Fruit fly (Drosophila melanogaster) whole organism, wandering third instar larva: ENCODE measurements around the gene CG3104.
A peak's percentile ranks its signal among the peaks of the same experiment; 100 is the strongest.

Source experiments
- Abd-B ChIP-seq: fragments of >200 bp; optimal IDR thresholded peaks from 2 replicates; lab custom pipeline; 2017; ENCODE audit warnings: missing biosample characterization, missing genetic modification characterization
- CG32264 ChIP-seq: fragments of 200-800 bp; sonication (Bioruptor generic); optimal IDR thresholded peaks from 2 replicates; lab custom pipeline; 2016; ENCODE audit warnings: missing biosample characterization, missing genetic modification characterization
- CrebA ChIP-seq: fragments of 200-800 bp; sonication (Bioruptor generic); optimal IDR thresholded peaks from 2 replicates; lab custom pipeline; 2016; ENCODE audit warnings: missing biosample characterization, mild to moderate bottlenecking, missing genetic modification characterization, borderline replicate concordance
- Dfd ChIP-seq: fragments of >200 bp; optimal IDR thresholded peaks from 2 replicates; lab custom pipeline; 2017; ENCODE audit warnings: missing biosample characterization, missing genetic modification characterization
- Dif ChIP-seq: fragments of 200-275, 200-300 bp; sonication (Bioruptor generic); optimal IDR thresholded peaks from 2 replicates; lab custom pipeline; 2018; ENCODE audit warnings: missing biosample characterization, missing genetic modification characterization; ENCODE audit not compliant: partially characterized antibody
- HLH106 ChIP-seq: fragments of 200-800 bp; optimal IDR thresholded peaks from 3 replicates; lab custom pipeline; 2019; ENCODE audit warnings: missing biosample characterization, mild to moderate bottlenecking, missing genetic modification characterization, moderate library complexity
- Hnf4 ChIP-seq: fragments of 200-800 bp; sonication (Bioruptor generic); optimal IDR thresholded peaks from 2 replicates; lab custom pipeline; 2016; ENCODE audit warnings: missing biosample characterization, mild to moderate bottlenecking, missing genetic modification characterization
- Hr83 ChIP-seq: fragments of 200-300 bp; sonication (Bioruptor generic); optimal IDR thresholded peaks from 2 replicates; lab custom pipeline; 2016; ENCODE audit warnings: missing biosample characterization, mild to moderate bottlenecking, missing genetic modification characterization, moderate library complexity; ENCODE audit not compliant: poor library complexity, severe bottlenecking
- Mio ChIP-seq: sonication (Bioruptor generic); optimal IDR thresholded peaks from 2 replicates; lab custom pipeline; 2016; ENCODE audit warnings: missing biosample characterization, missing genetic modification characterization
- Myc ChIP-seq: fragments of >200 bp; optimal IDR thresholded peaks from 2 replicates; lab custom pipeline; 2017
- N ChIP-seq: fragments of >200 bp; optimal IDR thresholded peaks from 2 replicates; lab custom pipeline; 2018; ENCODE audit warnings: missing biosample characterization, missing external identifiers, missing genetic modification characterization
- OdsH ChIP-seq: fragments of 200-800 bp; sonication (Bioruptor generic); optimal IDR thresholded peaks from 2 replicates; lab custom pipeline; 2016; ENCODE audit warnings: missing biosample characterization, mild to moderate bottlenecking, missing genetic modification characterization
- Rel ChIP-seq, 2 experiments: fragments of 200-800 bp; sonication (Bioruptor generic) in 1 of 2; optimal IDR thresholded peaks; 2 replicates in 1 of 2; 3 replicates in 1 of 2; lab custom pipeline; 2016 to 2019; ENCODE audit warnings: mild to moderate bottlenecking in 2 of 2, missing biosample characterization in 2 of 2, missing genetic modification characterization in 2 of 2, moderate library complexity in 1 of 2
- Sp1 ChIP-seq: fragments of 200-800 bp; sonication (Bioruptor generic); optimal IDR thresholded peaks from 3 replicates; lab custom pipeline; 2019; ENCODE audit warnings: missing biosample characterization, mild to moderate bottlenecking, missing genetic modification characterization, moderate library complexity
- Vsx2 ChIP-seq: fragments of 200-300, 225-300 bp; sonication (Bioruptor generic); optimal IDR thresholded peaks from 2 replicates; lab custom pipeline; 2018; ENCODE audit warnings: missing biosample characterization, missing genetic modification characterization; ENCODE audit not compliant: partially characterized antibody
- br ChIP-seq: fragments of 200-800 bp; sonication (Bioruptor generic); optimal IDR thresholded peaks from 2 replicates; lab custom pipeline; 2016; ENCODE audit warnings: missing biosample characterization, missing genetic modification characterization
- brk ChIP-seq: fragments of 200-800 bp; sonication (Bioruptor generic); optimal IDR thresholded peaks from 2 replicates; lab custom pipeline; 2016; ENCODE audit warnings: missing biosample characterization, mild to moderate bottlenecking, missing genetic modification characterization
- dl ChIP-seq, 2 experiments: fragments of 175-275, 200-275 bp in 1 of 2; fragments of 200-275 bp in 1 of 2; sonication (Bioruptor generic); optimal IDR thresholded peaks; lab custom pipeline; 2018; ENCODE audit warnings: mild to moderate bottlenecking in 2 of 2, missing biosample characterization in 2 of 2, missing genetic modification characterization in 2 of 2, moderate library complexity in 2 of 2; ENCODE audit not compliant: partially characterized antibody in 2 of 2, insufficient read depth in 1 of 2
- dmrt93B ChIP-seq: fragments of 200-800 bp; sonication (Bioruptor generic); optimal IDR thresholded peaks from 2 replicates; lab custom pipeline; 2018; ENCODE audit warnings: missing biosample characterization, mild to moderate bottlenecking, missing genetic modification characterization
- dsf ChIP-seq: sonication (Bioruptor generic); optimal IDR thresholded peaks from 2 replicates; lab custom pipeline; 2016; ENCODE audit warnings: missing biosample characterization, missing genetic modification characterization, borderline replicate concordance
- ey ChIP-seq: fragments of 200-800 bp; sonication (Bioruptor generic); optimal IDR thresholded peaks from 2 replicates; lab custom pipeline; 2016; ENCODE audit warnings: missing biosample characterization, missing genetic modification characterization
- foxo ChIP-seq, 2 experiments: fragments of 200-800 bp; sonication (Bioruptor generic); optimal IDR thresholded peaks; 2 replicates in 1 of 2; 3 replicates in 1 of 2; lab custom pipeline; 2016 to 2017; ENCODE audit warnings: missing biosample characterization in 2 of 2, missing genetic modification characterization in 2 of 2
- fru ChIP-seq: fragments of 200-800 bp; sonication (Bioruptor generic); optimal IDR thresholded peaks from 3 replicates; lab custom pipeline; 2016; ENCODE audit warnings: missing biosample characterization, mild to moderate bottlenecking, missing genetic modification characterization
- h ChIP-seq: fragments of 200-800 bp; sonication (Bioruptor generic); optimal IDR thresholded peaks from 3 replicates; lab custom pipeline; 2016; ENCODE audit warnings: missing biosample characterization, mild to moderate bottlenecking, missing genetic modification characterization
- jim ChIP-seq: fragments of 175-275, 200-325 bp; sonication (Bioruptor generic); optimal IDR thresholded peaks from 2 replicates; lab custom pipeline; 2016; ENCODE audit warnings: missing biosample characterization, mild to moderate bottlenecking, missing genetic modification characterization
- pan ChIP-seq: fragments of >200 bp; optimal IDR thresholded peaks from 2 replicates; lab custom pipeline; 2017
- psq ChIP-seq: fragments of 200-800 bp; sonication (Bioruptor generic); optimal IDR thresholded peaks from 3 replicates; lab custom pipeline; 2017; ENCODE audit warnings: missing biosample characterization, mild to moderate bottlenecking, missing genetic modification characterization, moderate library complexity
- sage ChIP-seq: fragments of 200-800 bp; sonication (Bioruptor generic); optimal IDR thresholded peaks from 2 replicates; lab custom pipeline; 2016; ENCODE audit warnings: missing biosample characterization, mild to moderate bottlenecking, missing genetic modification characterization
- sv ChIP-seq: fragments of 200-800 bp; sonication (Bioruptor generic); optimal IDR thresholded peaks from 3 replicates; lab custom pipeline; 2016; ENCODE audit warnings: missing biosample characterization, missing genetic modification characterization
- tai ChIP-seq: sonication (Bioruptor generic); optimal IDR thresholded peaks from 2 replicates; lab custom pipeline; 2016; ENCODE audit warnings: missing biosample characterization, missing genetic modification characterization
- usp ChIP-seq: fragments of >200 bp; optimal IDR thresholded peaks from 2 replicates; lab custom pipeline; 2017; ENCODE audit warnings: missing biosample characterization, missing genetic modification characterization
- woc ChIP-seq: sonication (Bioruptor generic); optimal IDR thresholded peaks from 2 replicates; lab custom pipeline; 2016; ENCODE audit warnings: missing biosample characterization, mild to moderate bottlenecking, missing genetic modification characterization

The CG3104 gene

DNA sequence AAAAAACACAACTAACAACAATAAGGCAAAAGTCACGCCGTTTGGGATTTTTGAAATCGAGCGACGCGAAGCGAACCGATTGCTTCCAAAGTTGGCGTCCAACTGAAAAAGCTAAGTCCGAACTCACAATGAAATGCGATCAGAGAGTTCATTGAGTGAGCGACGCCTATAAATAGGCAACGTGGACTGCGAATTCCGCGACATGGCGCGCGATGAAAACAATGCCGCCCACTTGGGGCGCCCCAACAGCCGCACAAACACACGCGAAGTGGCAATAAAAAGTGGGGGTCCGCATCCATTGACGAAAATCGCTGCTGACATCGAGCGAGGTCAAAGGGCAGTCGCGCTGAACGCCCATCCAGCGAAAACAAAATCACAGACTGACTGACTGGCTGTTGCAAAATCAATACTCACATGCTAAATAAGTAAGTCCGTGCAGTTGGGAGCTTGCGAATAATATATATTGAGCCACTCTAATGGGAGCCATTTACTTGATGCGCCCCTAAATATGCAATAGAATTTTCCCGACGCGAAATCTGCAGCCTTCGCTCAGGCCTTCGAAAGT, 292 bp downstream of the CG3104 start:
- TF ChIP-seq Dif (GFP tag; lab: Kevin White, UChicago), result no peak
- no peak for TF ChIP-seq Hnf4 (GFP tag; lab: Kevin White, UChicago)
- peak; percentile 74 for TF ChIP-seq Myc (lab: Kevin White, UChicago)
- peak; percentile 8 for TF ChIP-seq Hr83 (GFP tag; lab: Kevin White, UChicago)
- TF ChIP-seq N, result peak; percentile 50

DNA sequence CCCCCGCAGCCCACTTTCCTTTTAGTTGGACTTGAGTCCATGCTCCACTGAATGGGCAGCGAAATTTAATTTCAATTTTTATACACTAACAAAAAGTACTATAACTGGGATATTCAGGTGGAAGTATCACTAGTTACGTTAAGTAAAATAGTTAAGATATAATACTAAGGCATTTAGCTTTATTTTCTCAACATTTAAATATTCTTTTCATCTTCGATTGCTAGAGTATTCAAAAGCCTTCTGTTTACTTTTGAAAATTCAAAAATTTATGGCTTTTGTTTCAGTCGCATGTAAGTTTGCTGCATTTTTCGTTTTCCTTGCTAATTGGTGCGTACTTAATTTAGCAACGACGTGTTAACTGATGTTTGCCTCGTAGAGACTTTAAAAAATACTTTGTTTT, 4.0 kb downstream of the CG3104 start:
- TF ChIP-seq N (no peak), Abd-B (no peak), ey (no peak)

DNA sequence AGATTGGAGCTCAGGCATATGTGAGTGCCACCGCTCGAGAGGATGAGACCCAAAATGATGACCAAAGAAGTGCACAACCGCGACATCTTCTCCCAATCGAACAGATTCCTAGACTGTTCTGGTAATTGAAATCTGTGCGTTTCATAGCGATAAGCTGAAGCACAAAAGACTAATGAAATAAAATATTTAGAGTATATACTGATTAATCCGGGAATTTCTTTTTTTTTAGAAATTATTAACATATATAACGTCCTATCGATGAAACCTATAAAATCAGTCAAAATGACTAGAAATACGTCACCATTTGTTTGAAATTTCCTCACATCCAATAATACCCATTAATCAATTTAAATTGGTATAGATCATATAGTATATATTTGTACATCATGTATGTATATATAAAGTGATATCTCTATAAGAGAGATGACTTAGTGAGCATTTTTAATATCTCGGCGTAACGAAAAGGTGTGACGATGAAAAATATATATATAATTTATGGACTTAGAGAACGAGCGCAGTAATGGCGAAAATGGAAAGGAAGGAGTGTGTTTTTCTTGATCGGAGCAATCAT, 8.4 kb downstream of the CG3104 start, which contains the start of the genes CG3117 and CG2983:
CG3117 (minus strand) TSS at position 101 of the 571 bp plus-strand sequence.
CG2983 (plus strand) TSS at position 521 of the 571 bp plus-strand sequence.
- TF ChIP-seq pan (no peak), Rel (GFP tag; optimal IDR thresholded peaks at IDR 0.05; lab: Kevin White, UChicago) (no peak), Rel (tag; optimal IDR thresholded peaks at IDR 0.05; lab: Kevin White, UChicago) (peak; percentile 81)

- no peak for TF ChIP-seq tai
- peak; percentile 1 for TF ChIP-seq fru (GFP tag; lab: Kevin White, UChicago)
- TF ChIP-seq Rel (GFP tag; optimal IDR thresholded peaks at IDR 0.05; lab: Kevin White, UChicago), result no peak
- TF ChIP-seq Rel (tag; optimal IDR thresholded peaks at IDR 0.05; lab: Kevin White, UChicago), result peak; percentile 31
Measured at dm6 chr2L:2845634-2846033, 9.9 kb downstream of the CG3104 start, which contains the start of gene CG18557. TSS of gene CG18557 (minus strand) at chr2L:2845734.

- TF ChIP-seq HLH106, result no peak
- TF ChIP-seq sage (GFP tag; lab: Kevin White, UChicago), result no peak
- no peak for TF ChIP-seq Vsx2 (GFP tag; lab: Kevin White, UChicago)
- no peak for TF ChIP-seq Dfd
- TF ChIP-seq Mio (GFP tag; lab: Kevin White, UChicago), result no peak
- no peak for TF ChIP-seq CrebA (GFP tag; lab: Kevin White, UChicago)
- TF ChIP-seq Abd-B, result no peak
- TF ChIP-seq CG32264 (GFP tag; lab: Kevin White, UChicago), result no peak
- no peak for TF ChIP-seq brk
- no peak for TF ChIP-seq psq
- TF ChIP-seq Sp1 (GFP tag; lab: Kevin White, UChicago), result no peak
- TF ChIP-seq dl (GFP tag; optimal IDR thresholded peaks at IDR 0.05; lab: Kevin White, UChicago; ENCODE audit: insufficient read depth in 1 of 2, partially characterized antibody in 2 of 2), result no peak
- TF ChIP-seq pan, result no peak
Measured at dm6 chr2L:2844413-2844812, 11.2 kb downstream of the CG3104 start, which contains the start of gene CG18558. TSS of gene CG18558 (minus strand) at chr2L:2844513.

dm6 chr2L:2840311-2840710, 15.3 kb downstream of the CG3104 start:
- TF ChIP-seq Mio (GFP tag; lab: Kevin White, UChicago) (no peak), br (GFP tag; lab: Kevin White, UChicago) (no peak), brk (no peak), sv (GFP tag; lab: Kevin White, UChicago) (no peak), HLH106 (no peak), psq (no peak), sage (GFP tag; lab: Kevin White, UChicago) (no peak), jim (no peak), dmrt93B (GFP tag; lab: Kevin White, UChicago) (no peak)

DNA sequence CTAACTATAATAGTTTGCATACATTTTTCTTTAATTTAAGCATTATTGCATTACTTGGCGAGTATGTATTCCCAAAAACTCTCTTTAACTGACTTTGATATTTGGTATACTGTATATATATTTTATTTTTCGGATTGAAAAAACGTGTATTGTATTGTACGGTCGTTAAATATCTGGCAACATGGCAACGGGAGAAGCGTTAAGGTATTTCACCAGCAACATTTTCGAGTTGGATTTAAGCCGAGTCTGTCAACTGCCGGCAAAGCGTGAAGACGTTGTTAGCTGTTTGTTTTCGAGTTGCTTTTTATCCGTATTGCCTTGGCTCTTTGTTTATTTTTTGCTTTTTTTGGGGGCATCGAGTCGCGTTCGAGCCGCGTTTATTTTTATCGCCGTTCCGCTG, 15.7 kb downstream of the CG3104 start, which contains the start of gene CG2975:
CG2975 (plus strand) TSS at position 275 of the 400 bp plus-strand sequence.
- no peak for TF ChIP-seq Hnf4 (GFP tag; lab: Kevin White, UChicago)
- TF ChIP-seq dl (GFP tag; optimal IDR thresholded peaks at IDR 0.05; lab: Kevin White, UChicago; ENCODE audit: insufficient read depth in 1 of 2, partially characterized antibody in 2 of 2), result no peak
- TF ChIP-seq Abd-B, result no peak
- no peak for TF ChIP-seq Dif (GFP tag; lab: Kevin White, UChicago)
- TF ChIP-seq foxo (GFP tag; optimal IDR thresholded peaks at IDR 0.05; lab: Kevin White, UChicago), result no peak
- no peak for TF ChIP-seq dsf (GFP tag; lab: Kevin White, UChicago)
- no peak for TF ChIP-seq woc
- no peak for TF ChIP-seq CG32264 (GFP tag; lab: Kevin White, UChicago)
- TF ChIP-seq OdsH (GFP tag; lab: Kevin White, UChicago), result no peak
- no peak for TF ChIP-seq tai
- TF ChIP-seq Vsx2 (GFP tag; lab: Kevin White, UChicago), result no peak
- TF ChIP-seq CrebA (GFP tag; lab: Kevin White, UChicago), result no peak
- no peak for TF ChIP-seq h (GFP tag; lab: Kevin White, UChicago)
- TF ChIP-seq HLH106, result no peak
- no peak for TF ChIP-seq jim
- no peak for TF ChIP-seq usp (GFP tag; lab: Kevin White, UChicago)
- TF ChIP-seq fru (GFP tag; lab: Kevin White, UChicago), result no peak
- TF ChIP-seq sage (GFP tag; lab: Kevin White, UChicago), result no peak
- no peak for TF ChIP-seq Rel (GFP tag; optimal IDR thresholded peaks at IDR 0.05; lab: Kevin White, UChicago)
- TF ChIP-seq Rel (tag; optimal IDR thresholded peaks at IDR 0.05; lab: Kevin White, UChicago), result no peak
